Fruit fly (Drosophila melanogaster) whole organism, adult: ENCODE data around the gene WDR79.
A peak's percentile ranks its signal among the peaks of the same experiment; 100 is the strongest.

Experiments used
- CG14711 ChIP-seq: fragments of 200-800 bp; sonication (Bioruptor generic); optimal IDR thresholded peaks from 2 replicates; lab custom pipeline; 2018; ENCODE audit warnings: missing biosample characterization, mild to moderate bottlenecking, missing genetic modification characterization, moderate library complexity
- CG1620 ChIP-seq: fragments of 200-800 bp; sonication (Bioruptor generic); optimal IDR thresholded peaks from 2 replicates; lab custom pipeline; 2016; ENCODE audit warnings: missing biosample characterization, missing genetic modification characterization
- CG5204 ChIP-seq: fragments of 200-800 bp; sonication (Bioruptor generic); optimal IDR thresholded peaks from 2 replicates; lab custom pipeline; 2016; ENCODE audit warnings: missing biosample characterization, missing genetic modification characterization
- Clk ChIP-seq: fragments of 200-800 bp; sonication (Bioruptor generic); optimal IDR thresholded peaks from 2 replicates; lab custom pipeline; 2017; ENCODE audit warnings: missing biosample characterization, missing genetic modification characterization
- Crg-1 ChIP-seq: fragments of 200-800 bp; sonication (Bioruptor generic); optimal IDR thresholded peaks from 2 replicates; lab custom pipeline; 2016; ENCODE audit warnings: missing biosample characterization, missing genetic modification characterization
- Mnt ChIP-seq: fragments of 200-800 bp; sonication (Bioruptor generic); optimal IDR thresholded peaks from 2 replicates; lab custom pipeline; 2016; ENCODE audit warnings: missing biosample characterization, mild to moderate bottlenecking, missing genetic modification characterization
- cic ChIP-seq: fragments of 200-800 bp; sonication (Bioruptor generic); optimal IDR thresholded peaks from 2 replicates; lab custom pipeline; 2017; ENCODE audit warnings: missing biosample characterization, mild to moderate bottlenecking, missing genetic modification characterization, moderate library complexity
- cnc ChIP-seq, 2 experiments: fragments of >200 bp; optimal IDR thresholded peaks; 2 replicates each; lab custom pipeline; 2017
- kay ChIP-seq: fragments of 200-800 bp; sonication (Bioruptor generic); peaks from one replicate; lab custom pipeline; 2016; ENCODE audit warnings: missing biosample characterization, missing genetic modification characterization, borderline replicate concordance
- ovo ChIP-seq: fragments of 200-800 bp; sonication (Bioruptor generic); optimal IDR thresholded peaks from 2 replicates; lab custom pipeline; 2016; ENCODE audit warnings: missing biosample characterization, missing genetic modification characterization
- pad ChIP-seq: fragments of 200-800 bp; sonication (Bioruptor generic); optimal IDR thresholded peaks from 3 replicates; lab custom pipeline; 2017; ENCODE audit warnings: missing biosample characterization, missing genetic modification characterization, mild to moderate bottlenecking, moderate library complexity, missing genetic modification reagents
- toe ChIP-seq: fragments of 200-800 bp; sonication (Bioruptor generic); optimal IDR thresholded peaks from 2 replicates; lab custom pipeline; 2016; ENCODE audit warnings: missing biosample characterization, missing genetic modification characterization

- peak; percentile 81 for TF ChIP-seq kay
- TF ChIP-seq cnc (optimal IDR thresholded peaks at IDR 0.05; lab: Kevin White, UChicago), result no peak
- no peak for TF ChIP-seq Crg-1 (GFP tag; lab: Kevin White, UChicago)
- TF ChIP-seq cic (GFP tag; lab: Kevin White, UChicago), result no peak
- TF ChIP-seq CG14711 (tag; lab: Kevin White, UChicago), result no peak
- TF ChIP-seq pad, result no peak
- no peak for TF ChIP-seq ovo
- TF ChIP-seq toe (GFP tag; lab: Kevin White, UChicago), result no peak
- no peak for TF ChIP-seq CG1620 (GFP tag; lab: Kevin White, UChicago)
- no peak for TF ChIP-seq Mnt
- TF ChIP-seq Clk, result no peak
- TF ChIP-seq CG5204 (GFP tag; lab: Kevin White, UChicago), result no peak
Measured at dm6 chr2L:6099270-6099644, 28.3 kb downstream of the WDR79 start.
